Worm (Caenorhabditis elegans): Measurements from ENCODE around the gene M163.7.

ce11 chrX:14453735-14454134 lies 10.9 kb upstream of the M163.7 start, which contains the start of gene F23D12.7:
- no peak for TF ChIP-seq ama-1 (optimal IDR thresholded peaks at IDR 0.05)
- no peak for TF ChIP-seq flt-1 (GFP tag; IDR thresholded peaks at IDR 0.05)
- no peak for TF ChIP-seq tbx-37 (GFP tag; conservative IDR thresholded peaks at IDR 0.05)
- no peak for TF ChIP-seq pes-1 (GFP tag; IDR thresholded peaks at IDR 0.05)
- TF ChIP-seq tra-4 (tag; optimal IDR thresholded peaks at IDR 0.05): no peak
- no peak for TF ChIP-seq F13C5.2 (tag; optimal IDR thresholded peaks at IDR 0.05)
- no peak for TF ChIP-seq aly-1 (tag; optimal IDR thresholded peaks at IDR 0.05)
- TF ChIP-seq tbx-11 (GFP tag; IDR thresholded peaks at IDR 0.05): no peak
- TF ChIP-seq hnd-1 (tag; optimal IDR thresholded peaks at IDR 0.05): no peak
- TF ChIP-seq scrt-1 (GFP tag; IDR thresholded peaks at IDR 0.05): no peak
- TF ChIP-seq hmg-4 (GFP tag; optimal IDR thresholded peaks at IDR 0.05): no peak

Data from whole organism, early embryonic.